Fruit fly (Drosophila melanogaster) whole organism, embryonic: ENCODE results near the gene CG3119.

Source experiments
- CG10209 ChIP-seq: fragments of 200-800 bp; sonication (Bioruptor generic); optimal IDR thresholded peaks from 3 replicates; lab custom pipeline; 2017; ENCODE audit warnings: missing biosample characterization, mild to moderate bottlenecking, missing genetic modification characterization, missing genetic modification reagents
- CG10431 ChIP-seq: fragments of 200-800 bp; sonication (Bioruptor generic); optimal IDR thresholded peaks from 3 replicates; lab custom pipeline; 2018; ENCODE audit warnings: missing biosample characterization, mild to moderate bottlenecking, missing genetic modification characterization
- CG10565 ChIP-seq: fragments of 200-800 bp; sonication (Bioruptor generic); optimal IDR thresholded peaks from 3 replicates; lab custom pipeline; 2016; ENCODE audit warnings: missing biosample characterization, mild to moderate bottlenecking, missing genetic modification characterization
- CG10979 ChIP-seq: fragments of 200-800 bp; sonication (Bioruptor generic); optimal IDR thresholded peaks from 2 replicates; lab custom pipeline; 2018; ENCODE audit warnings: missing biosample characterization, mild to moderate bottlenecking, missing genetic modification characterization, moderate library complexity
- CG11085 ChIP-seq: fragments of 200-800 bp; sonication (Bioruptor generic); IDR thresholded peaks from 2 replicates; pipeline ENCODE4 v1.3.6; 2022; ENCODE audit warnings: missing biosample characterization, missing genetic modification characterization
- CG11456 ChIP-seq: fragments of 200-800 bp; sonication (Bioruptor generic); IDR thresholded peaks from 3 replicates; pipeline ENCODE4 v1.3.6; 2022; ENCODE audit warnings: missing biosample characterization, missing genetic modification characterization
- CG12071 ChIP-seq: fragments of 200-800 bp; sonication (Bioruptor generic); optimal IDR thresholded peaks from 3 replicates; lab custom pipeline; 2018; ENCODE audit warnings: missing biosample characterization, mild to moderate bottlenecking, missing genetic modification characterization
- CG14710 ChIP-seq: fragments of 200-800 bp; sonication (Bioruptor generic); optimal IDR thresholded peaks from 3 replicates; lab custom pipeline; 2019; ENCODE audit warnings: missing biosample characterization, mild to moderate bottlenecking, missing genetic modification characterization, moderate library complexity
- CG15011 ChIP-seq: fragments of 200-800 bp; sonication (Bioruptor generic); optimal IDR thresholded peaks from 3 replicates; lab custom pipeline; 2018; ENCODE audit warnings: missing biosample characterization, mild to moderate bottlenecking, missing genetic modification characterization
- CG17385 ChIP-seq: fragments of 200-800 bp; sonication (Bioruptor generic); optimal IDR thresholded peaks from 3 replicates; lab custom pipeline; 2018; ENCODE audit warnings: missing biosample characterization, mild to moderate bottlenecking, missing genetic modification characterization
- CG17802 ChIP-seq: fragments of 200-800 bp; sonication (Bioruptor generic); optimal IDR thresholded peaks from 2 replicates; lab custom pipeline; 2018; ENCODE audit warnings: missing biosample characterization, mild to moderate bottlenecking, missing genetic modification characterization, moderate library complexity
- CG17912 ChIP-seq: fragments of 200-800 bp; sonication (Bioruptor generic); optimal IDR thresholded peaks from 2 replicates; lab custom pipeline; 2018; ENCODE audit warnings: missing biosample characterization, mild to moderate bottlenecking, missing genetic modification characterization
- CG2712 ChIP-seq: fragments of 200-800 bp; optimal IDR thresholded peaks from 3 replicates; lab custom pipeline; 2019; ENCODE audit warnings: missing biosample characterization, mild to moderate bottlenecking, missing genetic modification characterization, moderate library complexity
- CG3065 ChIP-seq: fragments of 200-800 bp; sonication (Bioruptor generic); optimal IDR thresholded peaks from 2 replicates; lab custom pipeline; 2016; ENCODE audit warnings: missing biosample characterization, missing genetic modification characterization
- CG34376 ChIP-seq: fragments of 200-800 bp; sonication (Bioruptor generic); optimal IDR thresholded peaks from 2 replicates; lab custom pipeline; 2018; ENCODE audit warnings: missing biosample characterization, mild to moderate bottlenecking, missing genetic modification characterization
- CG3847 ChIP-seq: fragments of 200-800 bp; sonication (Bioruptor generic); IDR thresholded peaks from 2 replicates; pipeline ENCODE4 v1.3.6; 2022; ENCODE audit warnings: missing biosample characterization, missing genetic modification characterization
- CG4404 ChIP-seq: fragments of 200-800 bp; sonication (Bioruptor generic); IDR thresholded peaks from 2 replicates; pipeline ENCODE4 v1.3.6; 2022; ENCODE audit warnings: missing biosample characterization, missing genetic modification characterization
- CG5245 ChIP-seq: fragments of 200-800 bp; sonication (Bioruptor generic); optimal IDR thresholded peaks from 3 replicates; lab custom pipeline; 2016; ENCODE audit warnings: missing biosample characterization, missing genetic modification characterization
- CG7372 ChIP-seq: fragments of 200-800 bp; sonication (Bioruptor generic); IDR thresholded peaks from 2 replicates; pipeline ENCODE4 v1.3.6; 2022; ENCODE audit warnings: missing biosample characterization, missing genetic modification characterization
- CG8944 ChIP-seq: fragments of 200-800 bp; sonication (Bioruptor generic); optimal IDR thresholded peaks from 3 replicates; lab custom pipeline; 2016; ENCODE audit warnings: missing biosample characterization, missing genetic modification characterization
- CoRest ChIP-seq: fragments of 200-800 bp; sonication (Bioruptor generic); optimal IDR thresholded peaks from 3 replicates; lab custom pipeline; 2018; ENCODE audit warnings: missing biosample characterization, mild to moderate bottlenecking, missing genetic modification characterization, moderate library complexity
- CrebB ChIP-seq: fragments of 200-800 bp; sonication (Bioruptor generic); optimal IDR thresholded peaks from 3 replicates; lab custom pipeline; 2018; ENCODE audit warnings: missing biosample characterization, mild to moderate bottlenecking, missing genetic modification characterization
- D19B ChIP-seq: fragments of 200-800 bp; sonication (Bioruptor generic); optimal IDR thresholded peaks from 2 replicates; lab custom pipeline; 2017; ENCODE audit warnings: missing biosample characterization, mild to moderate bottlenecking, missing genetic modification characterization
- E2f1 ChIP-seq: fragments of 200-800 bp; sonication (Bioruptor generic); IDR thresholded peaks from 2 replicates; pipeline ENCODE4 v1.3.6; 2022; ENCODE audit warnings: missing biosample characterization, missing genetic modification characterization
- HLH4C ChIP-seq: fragments of 200-800 bp; sonication (Bioruptor generic); IDR thresholded peaks from 3 replicates; pipeline ENCODE4 v1.3.6; 2022; ENCODE audit warnings: missing biosample characterization, missing genetic modification characterization; ENCODE audit not compliant: partially characterized antibody
- Neu2 ChIP-seq: fragments of 200-800 bp; sonication (Bioruptor generic); optimal IDR thresholded peaks from 3 replicates; lab custom pipeline; 2016; ENCODE audit warnings: missing biosample characterization, missing genetic modification characterization, borderline replicate concordance
- Nf-YB ChIP-seq: fragments of 200-800 bp; sonication (Bioruptor generic); optimal IDR thresholded peaks from 3 replicates; lab custom pipeline; 2019; ENCODE audit warnings: missing biosample characterization, mild to moderate bottlenecking, missing genetic modification characterization, moderate library complexity
- Optix ChIP-seq: fragments of 200-800 bp; sonication (Bioruptor generic); IDR thresholded peaks from 3 replicates; pipeline ENCODE4 v1.3.6; 2022; ENCODE audit warnings: missing biosample characterization, missing genetic modification characterization
- br ChIP-seq: fragments of >200 bp; optimal IDR thresholded peaks from 2 replicates; lab custom pipeline; 2017
- chm ChIP-seq: fragments of 200-800 bp; sonication (Bioruptor generic); IDR thresholded peaks from 2 replicates; pipeline ENCODE4 v1.3.6; 2022; ENCODE audit warnings: missing biosample characterization, missing genetic modification characterization
- esg ChIP-seq: fragments of 200-800 bp; sonication (Bioruptor generic); conservative IDR thresholded peaks from 2 replicates; pipeline ENCODE4 v1.3.6; 2022; ENCODE audit warnings: missing biosample characterization, missing genetic modification characterization
- fd96Cb ChIP-seq: fragments of 200-800 bp; sonication (Bioruptor generic); optimal IDR thresholded peaks from 2 replicates; lab custom pipeline; 2018; ENCODE audit warnings: missing biosample characterization, mild to moderate bottlenecking, missing genetic modification characterization, moderate library complexity
- grn ChIP-seq: fragments of 200-800 bp; sonication (Bioruptor generic); optimal IDR thresholded peaks from 3 replicates; lab custom pipeline; 2017; ENCODE audit warnings: missing biosample characterization, missing genetic modification characterization
- gt ChIP-seq: fragments of 200-800 bp; sonication (Bioruptor generic); IDR thresholded peaks from 2 replicates; pipeline ENCODE4 v1.3.6; 2022; ENCODE audit warnings: missing biosample characterization, missing genetic modification characterization
- hbn ChIP-seq: fragments of 200-800 bp; sonication (Bioruptor generic); IDR thresholded peaks from 2 replicates; pipeline ENCODE4 v1.3.6; 2022; ENCODE audit warnings: missing biosample characterization, missing genetic modification characterization; ENCODE audit not compliant: partially characterized antibody
- jumu ChIP-seq: fragments of 200-800 bp; sonication (Bioruptor generic); optimal IDR thresholded peaks from 3 replicates; lab custom pipeline; 2016; ENCODE audit warnings: missing biosample characterization, missing genetic modification characterization
- klu ChIP-seq: fragments of 200-800 bp; sonication (Bioruptor generic); IDR thresholded peaks from 2 replicates; pipeline ENCODE4 v1.3.6; 2022; ENCODE audit warnings: missing biosample characterization, missing genetic modification characterization
- nau ChIP-seq: fragments of 200-800 bp; sonication (Bioruptor generic); optimal IDR thresholded peaks from 3 replicates; lab custom pipeline; 2017; ENCODE audit warnings: missing biosample characterization, mild to moderate bottlenecking, missing genetic modification characterization, missing genetic modification reagents
- onecut ChIP-seq: fragments of 200-800 bp; sonication (Bioruptor generic); IDR thresholded peaks from 2 replicates; pipeline ENCODE4 v1.3.6; 2022; ENCODE audit warnings: missing biosample characterization, missing genetic modification characterization
- pan ChIP-seq, 4 experiments: fragments of >200 bp in 3 of 4; fragments of 200-800 bp in 1 of 4; sonication (Bioruptor generic) in 1 of 4; optimal IDR thresholded peaks in 3 of 4; IDR thresholded peaks in 1 of 4; 2 replicates each; pipeline versions ENCODE4 v1.3.6 to Lab custom; 2017 to 2022; ENCODE audit warnings: missing biosample characterization in 2 of 4, missing genetic modification characterization in 2 of 4, mixed read lengths in 1 of 4
- ranshi ChIP-seq: fragments of 200-800 bp; sonication (Bioruptor generic); IDR thresholded peaks from 2 replicates; pipeline ENCODE4 v1.3.6; 2022; ENCODE audit warnings: missing biosample characterization, missing genetic modification characterization
- row ChIP-seq: fragments of 200-800 bp; sonication (Bioruptor generic); IDR thresholded peaks from 3 replicates; pipeline ENCODE4 v1.3.6; 2022; ENCODE audit warnings: missing biosample characterization, missing genetic modification characterization
- sens ChIP-seq: fragments of 200-800 bp; sonication (Bioruptor generic); peaks from one replicate; lab custom pipeline; 2016; ENCODE audit warnings: missing biosample characterization, missing genetic modification characterization
- sens-2 ChIP-seq: fragments of 200-800 bp; sonication (Bioruptor generic); IDR thresholded peaks from 2 replicates; pipeline ENCODE4 v1.3.6; 2022; ENCODE audit warnings: missing biosample characterization, missing genetic modification characterization
- sisA ChIP-seq: fragments of 200-800 bp; sonication (Bioruptor generic); IDR thresholded peaks from 2 replicates; pipeline ENCODE4 v1.3.6; 2022; ENCODE audit warnings: missing biosample characterization, missing genetic modification characterization
- tna ChIP-seq: fragments of 200-800 bp; sonication (Bioruptor generic); IDR thresholded peaks from 2 replicates; pipeline ENCODE4 v1.3.6; 2022; ENCODE audit warnings: missing biosample characterization, missing genetic modification characterization; ENCODE audit not compliant: partially characterized antibody
- ttk ChIP-seq: fragments of 200-800 bp; sonication (Bioruptor generic); IDR thresholded peaks from 2 replicates; pipeline ENCODE4 v2.1.2; 2022; ENCODE audit warnings: missing biosample characterization, missing genetic modification characterization
- tup ChIP-seq: fragments of 200-800 bp; sonication (Bioruptor generic); optimal IDR thresholded peaks from 2 replicates; lab custom pipeline; 2016; ENCODE audit warnings: missing biosample characterization, mild to moderate bottlenecking, missing genetic modification characterization, moderate library complexity
- usp ChIP-seq: fragments of >200 bp; optimal IDR thresholded peaks from 2 replicates; lab custom pipeline; 2017; ENCODE audit warnings: missing biosample characterization, missing genetic modification characterization
- vvl ChIP-seq: fragments of 200-800 bp; sonication (Bioruptor generic); IDR thresholded peaks from 2 replicates; pipeline ENCODE4 v1.3.6; 2022; ENCODE audit warnings: missing biosample characterization, missing genetic modification characterization

CG3119 gene

DNA sequence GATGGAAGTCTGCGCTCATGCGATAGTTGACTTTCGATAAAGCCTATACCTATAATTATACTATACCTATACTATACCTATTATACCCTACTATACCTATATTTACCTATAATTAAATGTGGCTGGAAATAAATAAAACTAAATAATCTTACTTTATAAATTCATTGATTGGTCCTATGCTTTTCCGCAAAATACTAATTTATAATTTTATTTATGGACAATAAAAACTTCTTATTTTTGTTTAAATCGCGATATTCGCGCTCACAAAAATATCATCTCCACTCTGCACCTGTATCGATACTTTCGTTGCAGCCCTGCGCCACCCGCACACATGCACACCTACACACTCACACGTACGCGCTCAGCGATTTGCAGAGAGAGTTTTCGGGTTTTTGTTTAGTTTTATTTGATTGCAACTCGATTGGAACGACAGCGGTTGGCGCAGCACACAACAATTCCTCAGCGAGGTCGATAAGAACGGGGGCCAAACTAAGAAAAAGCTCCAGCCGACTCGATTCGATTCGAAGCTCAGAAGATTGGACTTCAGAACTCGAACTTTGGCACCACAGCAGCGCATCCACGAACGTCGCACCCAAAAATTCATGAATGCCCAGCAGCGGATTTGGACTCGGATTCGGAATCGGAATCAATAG is 37.0 kb upstream of the CG3119 start, which contains the start of gene CG8814 (continued):
- TF ChIP-seq vvl (GFP tag; lab: Robert Waterston, UW) = peak; percentile 43; the same call in 1 of the 2 replicates
- TF ChIP-seq CrebB (tag; lab: Kevin White, UChicago) = no peak
- no peak for TF ChIP-seq CG3065 (GFP tag; lab: Kevin White, UChicago)
- TF ChIP-seq sisA (GFP tag; lab: Robert Waterston, UW) = peak; percentile 63
- no peak for TF ChIP-seq ttk (GFP tag; lab: Robert Waterston, UW)
- TF ChIP-seq CG14710 = peak; percentile 86
- TF ChIP-seq CG7372 = no peak; the same call in 1 of the 2 replicates
- no peak for TF ChIP-seq CG17912 (GFP tag; lab: Kevin White, UChicago)
- no peak for TF ChIP-seq gt (GFP tag; lab: Robert Waterston, UW)
- TF ChIP-seq chm = 0 out of 2 replicates have a peak, but pooled peaks have one; percentile 11
- peak; percentile 69 for TF ChIP-seq CG11085 (GFP tag; lab: Robert Waterston, UW)
- no peak for TF ChIP-seq onecut (GFP tag; lab: Robert Waterston, UW)
- TF ChIP-seq CG8944 (GFP tag; lab: Kevin White, UChicago) = peak; percentile 34
- peak; percentile 19 for TF ChIP-seq CG17802 (tag; lab: Kevin White, UChicago)
- peak; percentile 54 for TF ChIP-seq D19B (GFP tag; lab: Kevin White, UChicago)
- peak; percentile 42 for TF ChIP-seq tna (GFP tag; lab: Robert Waterston, UW)
- peak; percentile 11 for TF ChIP-seq grn (GFP tag; lab: Kevin White, UChicago)
- peak; percentile 68; the same call in 2 of the 3 replicates for TF ChIP-seq CG11456
- peak; percentile 62 for TF ChIP-seq esg
- TF ChIP-seq CG5245 = peak; percentile 18
- peak; percentile 46 for TF ChIP-seq CG10979 (tag; lab: Kevin White, UChicago)
- peak; percentile 62 for TF ChIP-seq hbn (GFP tag; lab: Robert Waterston, UW)
- peak; percentile 66; the same call in 2 of the 3 replicates for TF ChIP-seq HLH4C (GFP tag; lab: Robert Waterston, UW)
- peak; percentile 89 for TF ChIP-seq klu (GFP tag; lab: Robert Waterston, UW)
- peak; percentile 80 for TF ChIP-seq CG4404 (GFP tag; lab: Robert Waterston, UW)
- TF ChIP-seq Neu2 (GFP tag; lab: Kevin White, UChicago) = no peak
- TF ChIP-seq CG15011 (GFP tag; lab: Kevin White, UChicago) = peak; percentile 49
- TF ChIP-seq jumu (GFP tag; lab: Kevin White, UChicago) = peak; percentile 43
- peak; percentile 94 for TF ChIP-seq row
- TF ChIP-seq usp = no peak
- TF ChIP-seq br (lab: Kevin White, UChicago) = no peak
- TF ChIP-seq sens (GFP tag; lab: Kevin White, UChicago) = peak; percentile 85
- TF ChIP-seq tup (GFP tag; lab: Kevin White, UChicago) = no peak
- TF ChIP-seq Optix = no peak
- TF ChIP-seq nau (GFP tag; lab: Kevin White, UChicago) = peak; percentile 22
- TF ChIP-seq CG17385 (GFP tag; lab: Kevin White, UChicago) = no peak
- TF ChIP-seq CoRest = peak; percentile 87
- TF ChIP-seq CG12071 = peak; percentile 34
- peak; percentile 65; the same call in 1 of the 2 replicates for TF ChIP-seq ranshi (GFP tag; lab: Robert Waterston, UW)
- no peak for TF ChIP-seq CG10431 (GFP tag; lab: Kevin White, UChicago)
- peak; percentile 73 for TF ChIP-seq CG3847 (GFP tag; lab: Robert Waterston, UW)
- peak; percentile 58 for TF ChIP-seq CG10209 (GFP tag; lab: Kevin White, UChicago)
- no peak for TF ChIP-seq pan (optimal IDR thresholded peaks at IDR 0.05; lab: Kevin White, UChicago)
- peak in 1 of 2 experiments; percentile 41 for TF ChIP-seq pan (GFP tag; optimal IDR thresholded peaks at IDR 0.05 in 1 of 2, IDR thresholded peaks at IDR 0.05 in 1 of 2)
- TF ChIP-seq Nf-YB (GFP tag; lab: Kevin White, UChicago) = peak; percentile 30
- TF ChIP-seq CG10565 (GFP tag; lab: Kevin White, UChicago) = no peak
- TF ChIP-seq E2f1 (GFP tag; lab: Robert Waterston, UW) = peak; percentile 47; the same call in 1 of the 2 replicates
- TF ChIP-seq sens-2 (GFP tag; lab: Robert Waterston, UW) = no peak
- TF ChIP-seq fd96Cb (tag; lab: Kevin White, UChicago) = peak; percentile 25
- peak; percentile 32 for TF ChIP-seq CG34376 (GFP tag; lab: Kevin White, UChicago)
- peak; percentile 75 for TF ChIP-seq CG2712 (tag; lab: Kevin White, UChicago)
